Fruit fly (Drosophila melanogaster): Measurements from ENCODE around the gene MED25.

MED25 gene

DNA sequence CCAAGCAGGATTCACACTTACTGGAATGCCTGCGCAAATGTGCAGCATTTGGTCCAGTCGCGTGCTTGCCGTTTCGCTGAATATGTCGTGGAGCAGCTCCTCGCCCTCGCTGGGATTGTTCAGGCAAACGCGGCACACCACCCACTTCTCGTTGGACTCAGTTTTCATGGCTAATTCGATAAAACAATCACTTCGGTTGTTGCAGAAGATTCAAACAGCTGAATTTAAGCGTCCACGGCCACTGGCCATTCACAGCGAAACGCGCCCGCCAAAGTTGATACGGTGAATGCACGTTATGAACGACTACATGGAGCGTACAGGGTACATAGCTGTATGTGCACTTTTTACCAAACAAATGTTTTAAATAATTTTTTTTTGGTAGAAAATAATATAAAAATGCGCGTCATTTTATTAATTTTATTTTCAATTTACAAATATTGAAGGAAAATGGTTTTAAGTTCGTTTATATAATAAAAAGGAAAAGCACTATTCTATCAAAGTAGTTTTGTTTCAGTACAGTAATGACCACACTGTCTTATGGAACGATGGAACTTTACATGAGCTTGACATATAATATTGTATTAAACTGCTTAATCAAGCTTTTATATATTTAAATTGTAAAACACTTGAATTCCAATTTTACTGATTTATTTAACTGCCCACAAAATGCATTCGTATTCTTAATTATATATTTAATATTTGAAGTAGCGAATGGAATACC, 22.5 kb downstream of the MED25 start, which contains the start of gene trem (continued):
- TF ChIP-seq OdsH (GFP tag; optimal IDR thresholded peaks at IDR 0.05) (peak; percentile 86), Eip93F (GFP tag; optimal IDR thresholded peaks at IDR 0.05) (no peak), CG31627 (GFP tag; optimal IDR thresholded peaks at IDR 0.05) (peak; percentile 80), Hr4 (GFP tag; optimal IDR thresholded peaks at IDR 0.05) (peak; percentile 76), Met (GFP tag; optimal IDR thresholded peaks at IDR 0.05) (no peak), dac (GFP tag; optimal IDR thresholded peaks at IDR 0.05) (peak; percentile 49), CG3919 (GFP tag; optimal IDR thresholded peaks at IDR 0.05) (no peak), dsx (GFP tag; optimal IDR thresholded peaks at IDR 0.05; ENCODE audit: poor library complexity, severe bottlenecking) (no peak), CG11294 (GFP tag; IDR thresholded peaks at IDR 0.05) (peak; percentile 57; the same call in 1 of the 2 replicates), CG6792 (GFP tag; optimal IDR thresholded peaks at IDR 0.05) (peak; percentile 63), Sox102F (GFP tag; optimal IDR thresholded peaks at IDR 0.05) (no peak), Ets21C (GFP tag; optimal IDR thresholded peaks at IDR 0.05) (peak; percentile 65), achi (GFP tag; optimal IDR thresholded peaks at IDR 0.05) (peak; percentile 75), Hr39 (GFP tag; optimal IDR thresholded peaks at IDR 0.05) (peak; percentile 77), fd59A (GFP tag; optimal IDR thresholded peaks at IDR 0.05) (peak; percentile 65), Eip75B (GFP tag; optimal IDR thresholded peaks at IDR 0.05) (no peak), CG6854 (GFP tag; optimal IDR thresholded peaks at IDR 0.05) (no peak), Sox14 (GFP tag; optimal IDR thresholded peaks at IDR 0.05) (peak; percentile 74), Lpt (GFP tag; optimal IDR thresholded peaks at IDR 0.05) (no peak), CG7368 (GFP tag; optimal IDR thresholded peaks at IDR 0.05) (no peak)

DNA sequence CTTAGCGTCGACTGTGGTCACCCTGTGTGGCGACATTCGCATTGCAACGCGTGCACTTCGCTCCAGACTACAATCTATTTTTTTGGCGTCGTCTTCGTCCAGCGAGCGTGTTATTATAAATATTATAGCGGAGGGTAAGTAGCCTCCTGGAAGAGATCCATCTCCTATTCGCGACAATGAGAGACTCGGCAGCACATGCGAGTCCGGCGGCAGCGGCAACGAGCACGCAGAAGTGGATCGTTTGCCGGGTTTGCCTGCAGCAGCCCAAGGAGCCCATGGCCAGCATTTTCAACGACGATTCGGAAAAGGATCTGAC, 23.0 kb downstream of the MED25 start, which contains the start of gene idc:
TSS of gene idc (plus strand) at position 60 of the 316 bp plus-strand sequence.
- TF ChIP-seq esn (GFP tag; optimal IDR thresholded peaks at IDR 0.05), result peak; percentile 46
- no peak for TF ChIP-seq Ets21C (GFP tag; optimal IDR thresholded peaks at IDR 0.05)

DNA sequence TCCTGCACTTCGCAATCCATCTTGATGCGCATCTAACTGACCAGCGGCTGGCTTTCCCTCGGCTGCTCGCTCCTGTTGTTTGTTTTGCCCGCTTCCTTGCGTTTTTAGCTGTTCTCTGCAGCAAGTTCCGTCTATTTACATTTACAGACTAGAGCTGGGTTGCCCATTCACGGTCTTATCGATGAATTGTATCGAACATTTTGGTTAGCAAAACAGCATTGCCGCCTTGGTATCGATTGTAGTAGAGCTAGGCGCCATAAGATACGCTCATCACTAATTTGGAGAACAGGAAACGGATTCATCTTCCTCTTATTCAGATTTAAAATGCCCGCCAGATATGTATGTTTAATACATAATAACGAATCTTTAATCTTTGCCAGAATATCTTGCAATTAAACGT, 27.1 kb downstream of the MED25 start, which contains the start of gene Regnase-1:
TSS of gene Regnase-1 (minus strand) at position 170 of the 400 bp plus-strand sequence.
- TF ChIP-seq Eip93F (GFP tag; optimal IDR thresholded peaks at IDR 0.05) (no peak), fd85E (GFP tag; optimal IDR thresholded peaks at IDR 0.05) (peak; percentile 84), CG4318 (GFP tag; optimal IDR thresholded peaks at IDR 0.05) (no peak), CG34406 (GFP tag; optimal IDR thresholded peaks at IDR 0.05) (peak; percentile 87), CG9139 (GFP tag; optimal IDR thresholded peaks at IDR 0.05) (peak; percentile 87), CG6276 (GFP tag; optimal IDR thresholded peaks at IDR 0.05) (no peak), achi (GFP tag; optimal IDR thresholded peaks at IDR 0.05) (peak; percentile 76), Eip78C (GFP tag) (peak; percentile 94), cyc (GFP tag; optimal IDR thresholded peaks at IDR 0.05) (peak; percentile 77), CG3919 (GFP tag; optimal IDR thresholded peaks at IDR 0.05) (peak; percentile 90), CG11762 (GFP tag; optimal IDR thresholded peaks at IDR 0.05; ENCODE audit: insufficient read depth) (peak; percentile 63), CG6163 (GFP tag; IDR thresholded peaks at IDR 0.05) (peak; percentile 89), Ets21C (GFP tag; optimal IDR thresholded peaks at IDR 0.05) (peak; percentile 51), fd59A (GFP tag; optimal IDR thresholded peaks at IDR 0.05) (peak; percentile 45), spab (GFP tag; optimal IDR thresholded peaks at IDR 0.05) (peak; percentile 64), CG8119 (GFP tag; IDR thresholded peaks at IDR 0.05) (no peak), ss (GFP tag; optimal IDR thresholded peaks at IDR 0.05) (peak in 1 of 2 experiments; percentile 91), Lpt (GFP tag; optimal IDR thresholded peaks at IDR 0.05) (peak; percentile 29), CG31627 (GFP tag; optimal IDR thresholded peaks at IDR 0.05) (peak; percentile 78), CG6854 (GFP tag; optimal IDR thresholded peaks at IDR 0.05) (peak; percentile 96), vri (GFP tag; optimal IDR thresholded peaks at IDR 0.05) (no peak), pdm3 (GFP tag; optimal IDR thresholded peaks at IDR 0.05) (peak; percentile 85), CG1621 (tag; optimal IDR thresholded peaks at IDR 0.05) (peak; percentile 81), Smox (GFP tag; optimal IDR thresholded peaks at IDR 0.05) (peak; percentile 77), CG3032 (tag; optimal IDR thresholded peaks at IDR 0.05) (peak; percentile 76), dsx (GFP tag; optimal IDR thresholded peaks at IDR 0.05; ENCODE audit: poor library complexity, severe bottlenecking) (peak; percentile 73), CG8319 (GFP tag; optimal IDR thresholded peaks at IDR 0.05) (peak; percentile 80), lz (GFP tag; optimal IDR thresholded peaks at IDR 0.05) (peak; percentile 85), fkh (GFP tag; optimal IDR thresholded peaks at IDR 0.05) (peak; percentile 99), Hr4 (GFP tag; optimal IDR thresholded peaks at IDR 0.05) (peak; percentile 49), acj6 (GFP tag; optimal IDR thresholded peaks at IDR 0.05) (peak; percentile 74), svp (GFP tag) (no peak), Blimp-1 (GFP tag; optimal IDR thresholded peaks at IDR 0.05) (peak; percentile 77), CG11902 (GFP tag; optimal IDR thresholded peaks at IDR 0.05) (peak; percentile 21), CG11294 (GFP tag; IDR thresholded peaks at IDR 0.05) (0 out of 2 replicates have a peak, but pooled peaks have one; percentile 19)

Measured in whole organism, prepupa.